Worm (Caenorhabditis elegans) whole organism, L1 larva: ENCODE measurements around the gene str-180.

Source experiments
- C04F5.9 ChIP-seq: sonication (generic microtip); optimal IDR thresholded peaks from 2 replicates; lab custom pipeline; 2016; ENCODE audit warnings: missing genetic modification characterization, missing compliant biosample characterization
- C16A3.4 ChIP-seq: fragments of 150-350 bp; optimal IDR thresholded peaks from 2 replicates; lab custom pipeline; 2014; ENCODE audit warnings: missing biosample characterization, missing genetic modification characterization
- C34B4.2 ChIP-seq: sonication (generic microtip); optimal IDR thresholded peaks from 2 replicates; lab custom pipeline; 2017; ENCODE audit warnings: mild to moderate bottlenecking, missing genetic modification characterization, missing compliant biosample characterization
- F16B12.6 ChIP-seq: fragments of 150-350 bp; optimal IDR thresholded peaks from 2 replicates; lab custom pipeline; 2014; ENCODE audit warnings: missing biosample characterization, missing genetic modification characterization
- Y116A8C.19 ChIP-seq: sonication (generic microtip); optimal IDR thresholded peaks from 2 replicates; lab custom pipeline; 2016; ENCODE audit warnings: missing compliant biosample characterization, missing genetic modification characterization, borderline replicate concordance
- alr-1 ChIP-seq: fragments of 200-800 bp; sonication (Bioruptor generic); optimal IDR thresholded peaks from 2 replicates; lab custom pipeline; 2018; ENCODE audit warnings: borderline replicate concordance, mild to moderate bottlenecking, missing genetic modification characterization, missing compliant biosample characterization
- blmp-1 ChIP-seq: fragments of 150-350 bp; optimal IDR thresholded peaks from 2 replicates; lab custom pipeline; 2014; ENCODE audit warnings: missing biosample characterization, missing genetic modification characterization
- ceh-8 ChIP-seq: fragments of 200-800 bp; sonication (Bioruptor generic); optimal IDR thresholded peaks from 2 replicates; lab custom pipeline; 2018; ENCODE audit warnings: mild to moderate bottlenecking, missing genetic modification characterization, moderate library complexity, missing compliant biosample characterization
- ceh-82 ChIP-seq, 3 experiments: fragments of 150-350 bp in 1 of 3; sonication (generic microtip) in 2 of 3; optimal IDR thresholded peaks; 2 replicates each; lab custom pipeline; 2014 to 2017; ENCODE audit warnings: missing biosample characterization in 3 of 3, missing genetic modification characterization in 3 of 3
- ceh-88 ChIP-seq: fragments of 200-800 bp; sonication (Bioruptor generic); IDR thresholded peaks from 2 replicates; pipeline ENCODE4 v1.3.6; 2022; ENCODE audit warnings: missing genetic modification characterization, missing compliant biosample characterization
- ceh-90 ChIP-seq: sonication (generic microtip); optimal IDR thresholded peaks from 2 replicates; lab custom pipeline; 2016; ENCODE audit warnings: missing genetic modification characterization, missing compliant biosample characterization
- ces-1 ChIP-seq: fragments of 150-350 bp; optimal IDR thresholded peaks from 2 replicates; lab custom pipeline; 2014; ENCODE audit warnings: missing biosample characterization, missing genetic modification reagents, missing genetic modification characterization
- dpl-1 ChIP-seq, 3 experiments: fragments of 150-350 bp in 2 of 3; sonication (generic microtip) in 1 of 3; optimal IDR thresholded peaks; 2 replicates each; lab custom pipeline; 2014 to 2017; ENCODE audit warnings: missing biosample characterization in 3 of 3, missing genetic modification characterization in 3 of 3, missing genetic modification reagents in 3 of 3
- dsc-1 ChIP-seq: sonication (generic microtip); optimal IDR thresholded peaks from 2 replicates; lab custom pipeline; 2016; ENCODE audit warnings: mild to moderate bottlenecking, missing genetic modification characterization, missing compliant biosample characterization
- efl-1 ChIP-seq, 4 experiments: fragments of 150-350 bp; optimal IDR thresholded peaks in 3 of 4; peaks in 1 of 4; 1 replicate in 1 of 4; 2 replicates in 3 of 4; lab custom pipeline; 2014; ENCODE audit warnings: missing biosample characterization in 2 of 4, missing genetic modification characterization in 2 of 4, missing genetic modification reagents in 2 of 4
- egl-13 ChIP-seq: sonication (generic microtip); optimal IDR thresholded peaks from 2 replicates; lab custom pipeline; 2016; ENCODE audit warnings: missing genotype, missing genetic modification reagents, missing genetic modification characterization, missing compliant biosample characterization
- elt-2 ChIP-seq: sonication (generic microtip); optimal IDR thresholded peaks from 2 replicates; lab custom pipeline; 2016; ENCODE audit warnings: missing genetic modification characterization, mild to moderate bottlenecking, inconsistent platforms, missing compliant biosample characterization, missing genetic modification reagents
- elt-3 ChIP-seq, 6 experiments: fragments of 150-350 bp in 1 of 6; sonication (generic microtip); optimal IDR thresholded peaks; 2 replicates each; lab custom pipeline; 2017 to 2018; ENCODE audit warnings: missing biosample characterization in 6 of 6, missing genetic modification characterization in 6 of 6, inconsistent platforms in 1 of 6
- ets-5 ChIP-seq: fragments of 200-800 bp; sonication (Bioruptor generic); IDR thresholded peaks from 2 replicates; pipeline ENCODE4 v1.3.6; 2022; ENCODE audit warnings: missing genetic modification characterization, missing compliant biosample characterization
- fkh-10 ChIP-seq: sonication (generic microtip); optimal IDR thresholded peaks from 2 replicates; lab custom pipeline; 2017; ENCODE audit warnings: missing biosample characterization, missing genetic modification reagents, missing genetic modification characterization
- fkh-8 ChIP-seq: sonication (generic microtip); optimal IDR thresholded peaks from 2 replicates; lab custom pipeline; 2016; ENCODE audit warnings: mild to moderate bottlenecking, missing genetic modification characterization, missing compliant biosample characterization
- fos-1 ChIP-seq: fragments of 150-350 bp; optimal IDR thresholded peaks from 2 replicates; lab custom pipeline; 2014; ENCODE audit warnings: missing biosample characterization, missing genetic modification characterization
- hlh-17 ChIP-seq: fragments of 200-800 bp; sonication (Bioruptor generic); optimal IDR thresholded peaks from 2 replicates; lab custom pipeline; 2018; ENCODE audit warnings: missing genetic modification characterization, mild to moderate bottlenecking, missing compliant biosample characterization, moderate library complexity, borderline replicate concordance
- hlh-4 ChIP-seq: sonication (generic microtip); optimal IDR thresholded peaks from 2 replicates; lab custom pipeline; 2016; ENCODE audit warnings: mild to moderate bottlenecking, missing genetic modification characterization, missing compliant biosample characterization
- irx-1 ChIP-seq: sonication (generic microtip); optimal IDR thresholded peaks from 2 replicates; lab custom pipeline; 2016; ENCODE audit warnings: missing genetic modification characterization, missing compliant biosample characterization
- isw-1 ChIP-seq: fragments of 200-800 bp; sonication (Bioruptor generic); IDR thresholded peaks from 2 replicates; pipeline ENCODE4 v1.3.6; 2022; ENCODE audit warnings: missing genetic modification characterization, missing compliant biosample characterization
- lin-13 ChIP-seq: fragments of 150-350 bp; optimal IDR thresholded peaks from 2 replicates; lab custom pipeline; 2014; ENCODE audit warnings: missing biosample characterization, missing genetic modification reagents, missing genetic modification characterization
- lin-15B ChIP-seq: fragments of 150-350 bp; sonication (generic microtip); optimal IDR thresholded peaks from 3 replicates; lab custom pipeline; 2014; ENCODE audit warnings: missing biosample characterization, missing genetic modification characterization
- lin-39 ChIP-seq: fragments of 150-350 bp; optimal IDR thresholded peaks from 2 replicates; lab custom pipeline; 2014; ENCODE audit warnings: missing biosample characterization, missing genetic modification reagents, missing genetic modification characterization
- lir-3 ChIP-seq: sonication (generic microtip); optimal IDR thresholded peaks from 2 replicates; lab custom pipeline; 2016; ENCODE audit warnings: mild to moderate bottlenecking, missing genetic modification characterization, moderate library complexity, missing compliant biosample characterization; ENCODE audit not compliant: poor library complexity
- nhr-12 ChIP-seq: sonication (generic microtip); optimal IDR thresholded peaks from 2 replicates; lab custom pipeline; 2017; ENCODE audit warnings: missing biosample characterization, missing genetic modification characterization
- nhr-20 ChIP-seq: sonication (generic microtip); optimal IDR thresholded peaks from 2 replicates; lab custom pipeline; 2016; ENCODE audit warnings: mild to moderate bottlenecking, missing genetic modification characterization, missing compliant biosample characterization
- nhr-28 ChIP-seq: fragments of 150-350 bp; optimal IDR thresholded peaks from 2 replicates; lab custom pipeline; 2014; ENCODE audit warnings: missing biosample characterization, missing genetic modification characterization
- nhr-76 ChIP-seq: sonication (generic microtip); optimal IDR thresholded peaks from 2 replicates; lab custom pipeline; 2017; ENCODE audit warnings: missing biosample characterization, missing genetic modification characterization
- nhr-84 ChIP-seq: sonication (generic microtip); optimal IDR thresholded peaks from 2 replicates; lab custom pipeline; 2017; ENCODE audit warnings: missing biosample characterization, missing genetic modification characterization
- nhr-85 ChIP-seq: sonication (generic microtip); peaks from one replicate; lab custom pipeline; 2016; ENCODE audit warnings: missing genetic modification characterization, inconsistent platforms, missing compliant biosample characterization
- nhr-90 ChIP-seq: sonication (generic microtip); optimal IDR thresholded peaks from 2 replicates; lab custom pipeline; 2016; ENCODE audit warnings: mild to moderate bottlenecking, missing genetic modification characterization, missing compliant biosample characterization; ENCODE audit not compliant: poor library complexity
- pax-3 ChIP-seq: fragments of 200-800 bp; sonication (Bioruptor generic); optimal IDR thresholded peaks from 2 replicates; lab custom pipeline; 2018; ENCODE audit warnings: mild to moderate bottlenecking, missing genetic modification characterization, moderate library complexity, missing compliant biosample characterization
- pqm-1 ChIP-seq: sonication (generic microtip); optimal IDR thresholded peaks from 3 replicates; lab custom pipeline; 2017; ENCODE audit warnings: missing biosample characterization, missing genetic modification characterization
- rnt-1 ChIP-seq: sonication (generic microtip); optimal IDR thresholded peaks from 2 replicates; lab custom pipeline; 2016; ENCODE audit warnings: mild to moderate bottlenecking, missing genetic modification characterization, moderate library complexity, missing compliant biosample characterization
- skn-1 ChIP-seq: fragments of 150-350 bp; optimal IDR thresholded peaks from 2 replicates; lab custom pipeline; 2014; ENCODE audit warnings: missing biosample characterization, missing genetic modification characterization
- snpc-4 ChIP-seq: fragments of 150-350 bp; optimal IDR thresholded peaks from 2 replicates; lab custom pipeline; 2014; ENCODE audit warnings: missing biosample characterization, missing genetic modification characterization
- snu-23 ChIP-seq: sonication (generic microtip); optimal IDR thresholded peaks from 2 replicates; lab custom pipeline; 2016; ENCODE audit warnings: missing genetic modification characterization, missing compliant biosample characterization
- sox-4 ChIP-seq: sonication (generic microtip); optimal IDR thresholded peaks from 2 replicates; lab custom pipeline; 2016; ENCODE audit warnings: missing genetic modification characterization, missing compliant biosample characterization
- tbx-2 ChIP-seq: sonication (generic microtip); optimal IDR thresholded peaks from 2 replicates; lab custom pipeline; 2016; ENCODE audit warnings: missing genetic modification characterization, missing compliant biosample characterization
- tlp-1 ChIP-seq: fragments of 150-350 bp; optimal IDR thresholded peaks from 2 replicates; lab custom pipeline; 2014; ENCODE audit warnings: missing biosample characterization, missing genetic modification characterization
- unc-130 ChIP-seq: fragments of 150-350 bp; optimal IDR thresholded peaks from 2 replicates; lab custom pipeline; 2017; ENCODE audit warnings: missing biosample characterization, missing genetic modification characterization, inconsistent platforms
- unc-30 ChIP-seq: sonication (generic microtip); optimal IDR thresholded peaks from 2 replicates; lab custom pipeline; 2017; ENCODE audit warnings: missing biosample characterization, missing genetic modification characterization
- unc-62 ChIP-seq: fragments of 150-350 bp; optimal IDR thresholded peaks from 2 replicates; lab custom pipeline; 2014; ENCODE audit warnings: missing biosample characterization, missing genetic modification reagents, missing genetic modification characterization
- unc-98 ChIP-seq: fragments of 200-800 bp; sonication (Bioruptor generic); IDR thresholded peaks from 2 replicates; pipeline ENCODE4 v1.3.6; 2022; ENCODE audit warnings: missing genetic modification characterization, missing compliant biosample characterization
- ztf-11 ChIP-seq, 2 experiments: sonication (generic microtip); optimal IDR thresholded peaks; 2 replicates each; lab custom pipeline; 2016 to 2017; ENCODE audit warnings: missing genetic modification characterization in 2 of 2, missing biosample characterization in 1 of 2, missing compliant biosample characterization in 1 of 2
- ztf-4 ChIP-seq: fragments of 150-350 bp; optimal IDR thresholded peaks from 2 replicates; lab custom pipeline; 2014; ENCODE audit warnings: missing biosample characterization, missing genetic modification characterization

Gene str-180

DNA sequence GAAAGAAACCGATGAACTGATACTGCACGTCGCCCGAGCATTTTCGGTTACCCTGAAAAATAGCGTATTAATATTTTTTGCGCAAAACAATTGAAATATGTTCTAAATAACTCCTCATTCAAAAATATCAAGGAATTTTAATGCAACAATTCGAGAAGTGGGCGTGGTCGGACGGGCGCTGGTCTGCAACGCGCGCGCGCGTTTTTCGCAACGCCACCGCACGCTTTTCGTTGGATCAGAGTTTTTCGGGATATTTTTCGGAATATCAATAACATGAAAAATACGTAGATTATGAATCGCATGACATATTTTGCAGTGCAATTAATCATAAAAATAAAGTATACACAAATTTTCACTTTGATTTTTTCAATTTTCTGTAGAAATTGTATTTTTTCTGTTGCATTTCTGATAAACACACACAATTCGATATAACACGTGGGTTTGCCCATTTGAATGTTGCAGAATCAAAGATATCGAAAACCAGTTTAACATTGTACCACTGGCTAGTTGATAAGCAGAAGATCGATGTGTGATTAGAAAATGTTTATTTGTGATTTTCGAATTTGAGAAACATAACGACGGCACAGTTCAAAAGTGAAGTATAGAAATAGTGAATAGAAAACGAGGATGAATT lies 40.5 kb upstream of the str-180 start, which contains the start of gene dlst-1 (continued):
- TF ChIP-seq alr-1 (no peak), nhr-90 (tag; lab: Kevin White, UChicago) (peak; percentile 35), lin-13 (GFP tag; lab: Kevin White, UChicago) (no peak), Y116A8C.19 (tag; lab: Kevin White, UChicago) (no peak), dsc-1 (peak; percentile 38), sox-4 (peak; percentile 20), unc-98 (GFP tag; lab: Robert Waterston, UW) (no peak), nhr-20 (tag; lab: Kevin White, UChicago) (peak; percentile 62), ztf-4 (tag; lab: Kevin White, UChicago) (no peak), C04F5.9 (tag; lab: Kevin White, UChicago) (no peak), unc-30 (tag; lab: Kevin White, UChicago) (no peak), ets-5 (no peak), lin-39 (tag; lab: Kevin White, UChicago) (no peak), tbx-2 (tag; lab: Kevin White, UChicago) (peak; percentile 66), nhr-85 (peak; percentile 80), C16A3.4 (tag; lab: Kevin White, UChicago) (peak; percentile 47), snu-23 (peak; percentile 65), snpc-4 (tag; lab: Kevin White, UChicago) (peak; percentile 2), nhr-76 (tag; lab: Kevin White, UChicago) (no peak), C34B4.2 (no peak), egl-13 (tag; lab: Kevin White, UChicago) (no peak), irx-1 (peak; percentile 48), fos-1 (tag; lab: Kevin White, UChicago) (no peak), elt-3 (tag; optimal IDR thresholded peaks at IDR 0.05; lab: Kevin White, UChicago) (peak in 1 of 6 experiments; percentile 32), skn-1 (tag; lab: Kevin White, UChicago) (peak; percentile 50), blmp-1 (tag; lab: Kevin White, UChicago) (peak; percentile 0), ceh-90 (tag; lab: Kevin White, UChicago) (no peak), ces-1 (GFP tag; lab: Kevin White, UChicago) (no peak), hlh-17 (GFP tag; lab: Kevin White, UChicago) (no peak), isw-1 (GFP tag; lab: Robert Waterston, UW) (0 out of 2 replicates have a peak, but pooled peaks have one; percentile 2), nhr-28 (no peak), rnt-1 (tag; lab: Kevin White, UChicago) (peak; percentile 69), lir-3 (tag; lab: Kevin White, UChicago) (no peak), ztf-11 (tag; optimal IDR thresholded peaks at IDR 0.05; lab: Kevin White, UChicago) (peak in 1 of 2 experiments; percentile 12), fkh-8 (tag; lab: Kevin White, UChicago) (no peak), F16B12.6 (no peak), ceh-82 (tag; optimal IDR thresholded peaks at IDR 0.05; lab: Kevin White, UChicago) (peak; percentile 30 to 48 (median 40)), hlh-4 (tag; lab: Kevin White, UChicago) (no peak), pqm-1 (no peak), dpl-1 (GFP tag; optimal IDR thresholded peaks at IDR 0.05; lab: Kevin White, UChicago) (peak in 2 of 3 experiments; percentile 42 to 43), pax-3 (tag; lab: Kevin White, UChicago) (no peak), elt-2 (tag; lab: Kevin White, UChicago) (no peak), unc-130 (tag; lab: Kevin White, UChicago) (no peak), fkh-10 (no peak), nhr-12 (tag; lab: Kevin White, UChicago) (no peak), ceh-8 (GFP tag; lab: Kevin White, UChicago) (no peak), tlp-1 (tag; lab: Kevin White, UChicago) (no peak), ceh-88 (GFP tag; lab: Robert Waterston, UW) (no peak), lin-15B (no peak), unc-62 (no peak), efl-1 (optimal IDR thresholded peaks at IDR 0.05; lab: Kevin White, UChicago) (peak; percentile 35 to 53), efl-1 (GFP tag; optimal IDR thresholded peaks at IDR 0.05 in 1 of 2; lab: Kevin White, UChicago) (peak; percentile 35 to 94), nhr-84 (tag; lab: Kevin White, UChicago) (no peak)
